Fruit fly (Drosophila melanogaster) whole organism, embryonic: ENCODE measurements around the gene CG34292.
A peak's percentile ranks its signal among the peaks of the same experiment; 100 is the strongest.

Experiments used
- Abd-B ChIP-seq: fragments of 200-800 bp; sonication (Bioruptor generic); optimal IDR thresholded peaks from 2 replicates; lab custom pipeline; 2018; ENCODE audit warnings: missing biosample characterization, mild to moderate bottlenecking, missing genetic modification characterization, moderate library complexity
- Ada2b ChIP-seq: fragments of 200-800 bp; sonication (Bioruptor generic); IDR thresholded peaks from 2 replicates; pipeline ENCODE4 v1.3.6; 2022; ENCODE audit warnings: missing biosample characterization, missing genetic modification characterization
- Atf3 ChIP-seq: fragments of 200-800 bp; sonication (Bioruptor generic); optimal IDR thresholded peaks from 3 replicates; lab custom pipeline; 2016; ENCODE audit warnings: missing biosample characterization, missing genetic modification characterization
- B-H1 ChIP-seq: fragments of 200-800 bp; sonication (Bioruptor generic); IDR thresholded peaks from 3 replicates; pipeline ENCODE4 v1.3.6; 2022; ENCODE audit warnings: missing biosample characterization, missing genetic modification characterization
- CG10321 ChIP-seq: fragments of 200-800 bp; sonication (Bioruptor generic); IDR thresholded peaks from 2 replicates; pipeline ENCODE4 v1.3.6; 2022; ENCODE audit warnings: missing biosample characterization, missing genetic modification characterization
- CG10959 ChIP-seq: fragments of 200-800 bp; sonication (Bioruptor generic); IDR thresholded peaks from 2 replicates; pipeline ENCODE4 v1.3.6; 2022; ENCODE audit warnings: missing biosample characterization, missing genetic modification characterization
- CG12104 ChIP-seq: fragments of 200-800 bp; sonication (Bioruptor generic); optimal IDR thresholded peaks from 3 replicates; lab custom pipeline; 2016; ENCODE audit warnings: missing biosample characterization, missing genetic modification characterization
- CG13123 ChIP-seq: fragments of 200-800 bp; sonication (Bioruptor generic); optimal IDR thresholded peaks from 2 replicates; lab custom pipeline; 2016; ENCODE audit warnings: missing biosample characterization, missing genetic modification characterization
- CG14860 ChIP-seq: fragments of 200-800 bp; sonication (Bioruptor generic); IDR thresholded peaks from 3 replicates; pipeline ENCODE4 v1.3.6; 2022; ENCODE audit warnings: missing biosample characterization, missing genetic modification characterization; ENCODE audit not compliant: partially characterized antibody
- CG16863 ChIP-seq: fragments of 200-800 bp; sonication (Bioruptor generic); optimal IDR thresholded peaks from 3 replicates; lab custom pipeline; 2016; ENCODE audit warnings: missing biosample characterization, missing genetic modification characterization
- CG17186 ChIP-seq: fragments of 200-800 bp; sonication (Bioruptor generic); optimal IDR thresholded peaks from 3 replicates; lab custom pipeline; 2017; ENCODE audit warnings: missing biosample characterization, missing genetic modification reagents, missing genetic modification characterization
- CG17568 ChIP-seq: fragments of 200-800 bp; sonication (Bioruptor generic); optimal IDR thresholded peaks from 2 replicates; lab custom pipeline; 2018; ENCODE audit warnings: missing biosample characterization, mild to moderate bottlenecking, missing genetic modification characterization, moderate library complexity
- CG2199 ChIP-seq: fragments of 200-800 bp; sonication (Bioruptor generic); IDR thresholded peaks from 3 replicates; pipeline ENCODE4 v1.3.6; 2022; ENCODE audit warnings: missing biosample characterization, missing genetic modification characterization
- CG2678 ChIP-seq: fragments of 200-800 bp; sonication (Bioruptor generic); optimal IDR thresholded peaks from 3 replicates; lab custom pipeline; 2019; ENCODE audit warnings: missing biosample characterization, mild to moderate bottlenecking, missing genetic modification characterization, moderate library complexity
- CG43689 ChIP-seq: fragments of 200-800 bp; sonication (Bioruptor generic); IDR thresholded peaks from 2 replicates; pipeline ENCODE4 v1.3.6; 2022; ENCODE audit warnings: missing biosample characterization, missing genetic modification characterization
- CG4617 ChIP-seq: fragments of 200-800 bp; sonication (Bioruptor generic); optimal IDR thresholded peaks from 3 replicates; lab custom pipeline; 2016; ENCODE audit warnings: missing biosample characterization, missing genetic modification characterization, borderline replicate concordance
- CG7271 ChIP-seq: fragments of 200-800 bp; sonication (Bioruptor generic); optimal IDR thresholded peaks from 2 replicates; lab custom pipeline; 2018; ENCODE audit warnings: missing biosample characterization, mild to moderate bottlenecking, missing genetic modification characterization, moderate library complexity
- CG7556 ChIP-seq: fragments of 200-800 bp; sonication (Bioruptor generic); optimal IDR thresholded peaks from 2 replicates; lab custom pipeline; 2017; ENCODE audit warnings: missing biosample characterization, mild to moderate bottlenecking, missing genetic modification characterization
- CG7839 ChIP-seq: fragments of 200-800 bp; sonication (Bioruptor generic); optimal IDR thresholded peaks from 3 replicates; lab custom pipeline; 2018; ENCODE audit warnings: missing biosample characterization, mild to moderate bottlenecking, missing genetic modification characterization, moderate library complexity
- Dbx ChIP-seq: fragments of 200-800 bp; sonication (Bioruptor generic); IDR thresholded peaks from 3 replicates; pipeline ENCODE4 v1.3.6; 2022; ENCODE audit warnings: missing biosample characterization, missing genetic modification characterization
- Dip2 ChIP-seq: fragments of 200-800 bp; sonication (Bioruptor generic); IDR thresholded peaks from 2 replicates; pipeline ENCODE4 v1.3.6; 2022; ENCODE audit warnings: missing biosample characterization, missing genetic modification characterization
- Dp ChIP-seq: fragments of 200-800 bp; sonication (Bioruptor generic); optimal IDR thresholded peaks from 2 replicates; lab custom pipeline; 2018; ENCODE audit warnings: missing biosample characterization, mild to moderate bottlenecking, missing genetic modification characterization, moderate library complexity
- HLHmδ ChIP-seq: fragments of 200-800 bp; sonication (Bioruptor generic); optimal IDR thresholded peaks from 2 replicates; lab custom pipeline; 2018; ENCODE audit warnings: missing biosample characterization, mild to moderate bottlenecking, missing genetic modification characterization, moderate library complexity
- Hmr ChIP-seq: fragments of 200-800 bp; sonication (Bioruptor generic); optimal IDR thresholded peaks from 3 replicates; lab custom pipeline; 2017; ENCODE audit warnings: mild to moderate bottlenecking, missing biosample characterization, missing genetic modification reagents, missing genetic modification characterization
- Hr51 ChIP-seq, 2 experiments: fragments of 200-800 bp; sonication (Bioruptor generic); optimal IDR thresholded peaks; 2 replicates in 1 of 2; 3 replicates in 1 of 2; lab custom pipeline; 2016 to 2018; ENCODE audit warnings: missing biosample characterization in 2 of 2, missing genetic modification characterization in 2 of 2, mild to moderate bottlenecking in 1 of 2, moderate library complexity in 1 of 2
- Nf-YC ChIP-seq: fragments of 200-800 bp; optimal IDR thresholded peaks from 3 replicates; lab custom pipeline; 2019; ENCODE audit warnings: missing biosample characterization, mild to moderate bottlenecking, missing genetic modification characterization, moderate library complexity
- Scr ChIP-seq: fragments of 200-800 bp; sonication (Bioruptor generic); IDR thresholded peaks from 2 replicates; pipeline ENCODE4 v1.3.6; 2022; ENCODE audit warnings: missing biosample characterization, missing genetic modification characterization; ENCODE audit not compliant: partially characterized antibody
- Ssrp ChIP-seq: fragments of 200-800 bp; sonication (Bioruptor generic); optimal IDR thresholded peaks from 2 replicates; lab custom pipeline; 2018; ENCODE audit warnings: missing biosample characterization, mild to moderate bottlenecking, missing genetic modification characterization, moderate library complexity
- az2 ChIP-seq: fragments of 200-800 bp; sonication (Bioruptor generic); optimal IDR thresholded peaks from 3 replicates; lab custom pipeline; 2016; ENCODE audit warnings: missing biosample characterization, missing genetic modification characterization
- dimm ChIP-seq: fragments of 200-800 bp; sonication (Bioruptor generic); IDR thresholded peaks from 2 replicates; pipeline ENCODE4 v1.3.6; 2022; ENCODE audit warnings: missing biosample characterization, missing genetic modification characterization
- ems ChIP-seq: fragments of 200-800 bp; sonication (Bioruptor generic); optimal IDR thresholded peaks from 3 replicates; lab custom pipeline; 2016; ENCODE audit warnings: missing biosample characterization, missing genetic modification characterization
- ftz-f1 ChIP-seq: fragments of 200-800 bp; sonication (Bioruptor generic); optimal IDR thresholded peaks from 2 replicates; lab custom pipeline; 2016; ENCODE audit warnings: missing biosample characterization, missing genetic modification characterization
- gcm ChIP-seq: fragments of 200-800 bp; sonication (Bioruptor generic); optimal IDR thresholded peaks from 2 replicates; lab custom pipeline; 2019; ENCODE audit warnings: missing biosample characterization, mild to moderate bottlenecking, missing genetic modification characterization, moderate library complexity
- gem ChIP-seq: fragments of 200-800 bp; sonication (Bioruptor generic); optimal IDR thresholded peaks from 2 replicates; lab custom pipeline; 2019; ENCODE audit warnings: missing biosample characterization, mild to moderate bottlenecking, missing genetic modification characterization, moderate library complexity
- gsb ChIP-seq: fragments of 200-800 bp; sonication (Bioruptor generic); IDR thresholded peaks from 2 replicates; pipeline ENCODE4 v1.3.6; 2022; ENCODE audit warnings: missing biosample characterization, missing genetic modification characterization
- gsb-n ChIP-seq: fragments of 200-800 bp; sonication (Bioruptor generic); optimal IDR thresholded peaks from 3 replicates; lab custom pipeline; 2018; ENCODE audit warnings: missing biosample characterization, mild to moderate bottlenecking, missing genetic modification characterization
- ham ChIP-seq: fragments of 200-800 bp; sonication (Bioruptor generic); IDR thresholded peaks from 2 replicates; pipeline ENCODE4 v1.3.6; 2022; ENCODE audit warnings: missing biosample characterization, missing genetic modification characterization
- her ChIP-seq: fragments of 200-800 bp; sonication (Bioruptor generic); optimal IDR thresholded peaks from 2 replicates; lab custom pipeline; 2016; ENCODE audit warnings: missing biosample characterization, missing genetic modification characterization
- hth ChIP-seq: fragments of >200 bp; optimal IDR thresholded peaks from 2 replicates; lab custom pipeline; 2017; ENCODE audit warnings: inconsistent platforms
- inv ChIP-seq: fragments of 200-800 bp; sonication (Bioruptor generic); IDR thresholded peaks from 2 replicates; pipeline ENCODE4 v1.3.6; 2022; ENCODE audit warnings: missing biosample characterization, missing genetic modification characterization; ENCODE audit not compliant: partially characterized antibody
- maf-S ChIP-seq: fragments of 200-800 bp; sonication (Bioruptor generic); optimal IDR thresholded peaks from 2 replicates; lab custom pipeline; 2016; ENCODE audit warnings: missing biosample characterization, missing genetic modification characterization
- nerfin-1 ChIP-seq: fragments of 200-800 bp; sonication (Bioruptor generic); optimal IDR thresholded peaks from 3 replicates; lab custom pipeline; 2019; ENCODE audit warnings: missing biosample characterization, mild to moderate bottlenecking, missing genetic modification characterization, moderate library complexity
- nerfin-2 ChIP-seq: fragments of 200-800 bp; sonication (Bioruptor generic); IDR thresholded peaks from 2 replicates; pipeline ENCODE4 v1.3.6; 2022; ENCODE audit warnings: missing biosample characterization, missing genetic modification characterization; ENCODE audit not compliant: partially characterized antibody
- otp ChIP-seq: fragments of 200-800 bp; sonication (Bioruptor generic); IDR thresholded peaks from 3 replicates; pipeline ENCODE4, ENCODE4 v1.3.6; 2022; ENCODE audit warnings: missing biosample characterization, missing genetic modification characterization
- peb ChIP-seq: fragments of 200-800 bp; sonication (Bioruptor generic); IDR thresholded peaks from 2 replicates; pipeline ENCODE4 v1.3.6; 2022; ENCODE audit warnings: missing biosample characterization, missing genetic modification characterization
- pum ChIP-seq: fragments of 200-800 bp; sonication (Bioruptor generic); optimal IDR thresholded peaks from 2 replicates; lab custom pipeline; 2016; ENCODE audit warnings: missing biosample characterization, missing genetic modification characterization
- salm ChIP-seq: fragments of 200-800 bp; sonication (Bioruptor generic); optimal IDR thresholded peaks from 2 replicates; lab custom pipeline; 2018; ENCODE audit warnings: missing biosample characterization, mild to moderate bottlenecking, missing genetic modification characterization
- scrt ChIP-seq: fragments of 200-800 bp; sonication (Bioruptor generic); optimal IDR thresholded peaks from 2 replicates; lab custom pipeline; 2018; ENCODE audit warnings: missing biosample characterization, mild to moderate bottlenecking, missing genetic modification characterization, moderate library complexity
- slou ChIP-seq: fragments of 200-800 bp; sonication (Bioruptor generic); optimal IDR thresholded peaks from 3 replicates; lab custom pipeline; 2016; ENCODE audit warnings: missing biosample characterization, missing genetic modification characterization
- stc ChIP-seq: fragments of 200-800 bp; sonication (Bioruptor generic); IDR thresholded peaks from 2 replicates; pipeline ENCODE4 v1.3.6; 2022; ENCODE audit warnings: missing biosample characterization, missing genetic modification characterization
- tgo ChIP-seq: fragments of 200-800 bp; sonication (Bioruptor generic); IDR thresholded peaks from 3 replicates; pipeline ENCODE4 v1.3.6; 2022; ENCODE audit warnings: missing biosample characterization, missing genetic modification characterization

The CG34292 gene

DNA sequence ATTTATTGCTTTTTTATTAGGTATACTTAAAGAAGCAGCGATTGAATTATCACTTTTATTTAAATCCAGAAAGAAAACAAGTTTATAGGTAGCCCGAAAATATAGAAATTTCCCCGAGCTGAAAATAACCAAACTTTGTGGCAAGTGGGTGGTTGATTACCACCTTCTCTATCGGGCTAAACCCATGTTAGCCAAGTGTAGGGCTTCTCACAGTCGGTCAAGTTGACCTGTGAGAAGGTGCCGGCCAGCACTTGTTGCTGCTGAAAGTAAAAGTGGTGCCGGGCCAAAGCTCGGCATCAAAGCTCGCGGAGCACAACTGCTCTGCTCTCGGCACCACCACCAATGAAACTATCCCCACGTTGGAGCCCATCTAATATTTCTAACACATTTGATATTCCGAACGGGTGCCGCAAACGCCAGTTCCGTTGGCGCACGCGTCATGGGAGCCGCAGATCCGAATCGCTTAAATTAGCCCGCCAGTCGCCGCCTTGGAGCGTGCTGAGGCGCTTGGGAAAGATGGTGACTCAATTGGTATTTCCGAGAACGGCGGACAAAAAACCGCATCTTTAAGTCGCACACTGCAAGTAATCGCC is 9.0 kb downstream of the CG34292 start (continued):
- TF ChIP-seq pum (GFP tag; lab: Kevin White, UChicago): no peak
- no peak for TF ChIP-seq nerfin-1
- TF ChIP-seq CG4617 (GFP tag; lab: Kevin White, UChicago): no peak
- TF ChIP-seq gsb-n (tag; lab: Kevin White, UChicago): no peak
- TF ChIP-seq CG16863 (GFP tag; lab: Kevin White, UChicago): no peak
- TF ChIP-seq CG17186: no peak
- TF ChIP-seq Dip2: no peak
- no peak for TF ChIP-seq Ssrp
- no peak for TF ChIP-seq CG43689
- peak in 1 of 2 experiments; percentile 25 for TF ChIP-seq Hr51 (GFP tag; optimal IDR thresholded peaks at IDR 0.05; lab: Kevin White, UChicago)
- TF ChIP-seq scrt (GFP tag; lab: Kevin White, UChicago): no peak
- no peak for TF ChIP-seq slou (GFP tag; lab: Kevin White, UChicago)
- TF ChIP-seq her (GFP tag; lab: Kevin White, UChicago): no peak
- no peak for TF ChIP-seq nerfin-2 (GFP tag; lab: Robert Waterston, UW)
- no peak for TF ChIP-seq peb (GFP tag; lab: Robert Waterston, UW)
- TF ChIP-seq CG10959 (GFP tag; lab: Robert Waterston, UW): no peak
- no peak for TF ChIP-seq dimm (GFP tag; lab: Robert Waterston, UW)
- TF ChIP-seq Nf-YC (tag; lab: Kevin White, UChicago): no peak
- TF ChIP-seq gcm (GFP tag; lab: Kevin White, UChicago): no peak
- no peak for TF ChIP-seq CG12104 (GFP tag; lab: Kevin White, UChicago)
- no peak for TF ChIP-seq hth
- TF ChIP-seq az2 (GFP tag; lab: Kevin White, UChicago): no peak
- no peak for TF ChIP-seq Ada2b (GFP tag; lab: Robert Waterston, UW)
- no peak for TF ChIP-seq salm (tag; lab: Kevin White, UChicago)
- no peak for TF ChIP-seq ham
- TF ChIP-seq tgo (GFP tag; lab: Robert Waterston, UW): no peak
- no peak for TF ChIP-seq ftz-f1
- TF ChIP-seq CG7271 (tag; lab: Kevin White, UChicago): no peak
- TF ChIP-seq CG17568 (GFP tag; lab: Kevin White, UChicago): no peak
- TF ChIP-seq ems: no peak
- no peak for TF ChIP-seq CG10321 (GFP tag; lab: Robert Waterston, UW)
- no peak for TF ChIP-seq CG13123
- no peak for TF ChIP-seq CG2199
- TF ChIP-seq CG2678: no peak
- no peak for TF ChIP-seq maf-S (GFP tag; lab: Kevin White, UChicago)
- TF ChIP-seq Dbx: no peak
- TF ChIP-seq Abd-B (GFP tag; lab: Kevin White, UChicago): no peak
- TF ChIP-seq Atf3 (GFP tag; lab: Kevin White, UChicago): no peak
- TF ChIP-seq stc (GFP tag; lab: Robert Waterston, UW): no peak
- TF ChIP-seq CG7839: no peak
- TF ChIP-seq HLHmδ: no peak
- TF ChIP-seq otp (GFP tag; lab: Robert Waterston, UW): no peak
- no peak for TF ChIP-seq Dp
- TF ChIP-seq Scr (GFP tag; lab: Robert Waterston, UW): no peak
- no peak for TF ChIP-seq B-H1 (GFP tag; lab: Robert Waterston, UW)
- no peak for TF ChIP-seq inv
- TF ChIP-seq Hmr (GFP tag; lab: Kevin White, UChicago): no peak
- no peak for TF ChIP-seq CG14860 (GFP tag; lab: Robert Waterston, UW)
- no peak for TF ChIP-seq CG7556
- TF ChIP-seq gem (tag; lab: Kevin White, UChicago): peak; percentile 14
- TF ChIP-seq gsb: no peak
